Fruit fly (Drosophila melanogaster): ENCODE data around the gene Ctps.

Ctps gene

dm6 chr3L:15107776-15108379 is 10.2 kb downstream of the Ctps start (continued):
- TF ChIP-seq vfl (GFP tag; optimal IDR thresholded peaks at IDR 0.05) (no peak), CG30403 (GFP tag; optimal IDR thresholded peaks at IDR 0.05) (peak; percentile 55), al (GFP tag; IDR thresholded peaks at IDR 0.05) (no peak), Nf-YB (GFP tag; optimal IDR thresholded peaks at IDR 0.05) (peak; percentile 19), CG7839 (tag; optimal IDR thresholded peaks at IDR 0.05) (peak; percentile 68), peb (GFP tag; IDR thresholded peaks at IDR 0.05) (no peak), CG13123 (GFP tag; optimal IDR thresholded peaks at IDR 0.05) (no peak), H2.0 (GFP tag; IDR thresholded peaks at IDR 0.05) (no peak), CG11398 (GFP tag; optimal IDR thresholded peaks at IDR 0.05) (no peak), bcd (GFP tag; optimal IDR thresholded peaks at IDR 0.05) (peak; percentile 57), chn (GFP tag; optimal IDR thresholded peaks at IDR 0.05) (no peak), pho (GFP tag; optimal IDR thresholded peaks at IDR 0.05) (no peak), fu2 (GFP tag; optimal IDR thresholded peaks at IDR 0.05) (no peak), CG8478 (optimal IDR thresholded peaks at IDR 0.05) (no peak), Ptx1 (GFP tag; IDR thresholded peaks at IDR 0.05) (peak; percentile 45; the same call in 1 of the 2 replicates), CG10543 (GFP tag; optimal IDR thresholded peaks at IDR 0.05) (no peak), fd64A (GFP tag; optimal IDR thresholded peaks at IDR 0.05) (no peak), zfh2 (GFP tag; optimal IDR thresholded peaks at IDR 0.05) (no peak), CG12104 (GFP tag; optimal IDR thresholded peaks at IDR 0.05) (no peak), Rx (GFP tag; IDR thresholded peaks at IDR 0.05) (no peak), CG15514 (GFP tag; optimal IDR thresholded peaks at IDR 0.05) (no peak), CG12299 (tag; optimal IDR thresholded peaks at IDR 0.05) (no peak), dmrt99B (tag; optimal IDR thresholded peaks at IDR 0.05) (no peak), CG14860 (GFP tag; IDR thresholded peaks at IDR 0.05; ENCODE audit: partially characterized antibody) (no peak), Opbp (GFP tag; IDR thresholded peaks at IDR 0.05; ENCODE audit: partially characterized antibody) (no peak), Lpt (GFP tag; optimal IDR thresholded peaks at IDR 0.05) (no peak), CG10565 (GFP tag; optimal IDR thresholded peaks at IDR 0.05) (no peak), C15 (GFP tag; IDR thresholded peaks at IDR 0.05) (no peak), Sox100B (GFP tag; optimal IDR thresholded peaks at IDR 0.05) (peak; percentile 75), CG6791 (GFP tag; IDR thresholded peaks at IDR 0.05; ENCODE audit: partially characterized antibody) (no peak), cato (GFP tag; optimal IDR thresholded peaks at IDR 0.05; ENCODE audit: borderline replicate concordance) (no peak), CG2889 (GFP tag; IDR thresholded peaks at IDR 0.05) (no peak), Atf-2 (GFP tag; optimal IDR thresholded peaks at IDR 0.05) (no peak), twi (tag; optimal IDR thresholded peaks at IDR 0.05) (peak; percentile 20), schlank (tag; optimal IDR thresholded peaks at IDR 0.05) (no peak), CG8765 (GFP tag; IDR thresholded peaks at IDR 0.05) (no peak), CG4328 (GFP tag; optimal IDR thresholded peaks at IDR 0.05) (peak; percentile 9), CG8944 (GFP tag; optimal IDR thresholded peaks at IDR 0.05) (no peak), CG12219 (GFP tag; optimal IDR thresholded peaks at IDR 0.05) (no peak), CG6175 (GFP tag; IDR thresholded peaks at IDR 0.05) (no peak), CG18764 (GFP tag; optimal IDR thresholded peaks at IDR 0.05) (no peak), lmd (GFP tag; IDR thresholded peaks at IDR 0.05) (peak; percentile 36), vnd (GFP tag; IDR thresholded peaks at IDR 0.05; ENCODE audit: partially characterized antibody) (no peak), CG13296 (GFP tag; optimal IDR thresholded peaks at IDR 0.05) (no peak), en (GFP tag; optimal IDR thresholded peaks at IDR 0.05) (no peak), pum (GFP tag; optimal IDR thresholded peaks at IDR 0.05) (no peak), crol (GFP tag; IDR thresholded peaks at IDR 0.05) (peak; percentile 84), Doc3 (GFP tag; IDR thresholded peaks at IDR 0.05; ENCODE audit: partially characterized antibody) (no peak), Bdp1 (GFP tag; optimal IDR thresholded peaks at IDR 0.05) (no peak), ase (GFP tag; IDR thresholded peaks at IDR 0.05) (no peak), zfh1 (GFP tag; IDR thresholded peaks at IDR 0.05) (no peak), CG6254 (GFP tag; optimal IDR thresholded peaks at IDR 0.05) (peak; percentile 32)

Measured in whole organism, embryonic.